Fruit fly (Drosophila melanogaster) whole organism: ENCODE results near the gene CG32161.

Experiments
- CG8478 ChIP-seq: fragments of >200 bp; optimal IDR thresholded peaks from 2 replicates; lab custom pipeline; 2018; ENCODE audit warnings: inconsistent platforms
- EcR ChIP-seq, 2 experiments: fragments of >200 bp; optimal IDR thresholded peaks; 2 replicates each; lab custom pipeline; 2017; ENCODE audit warnings: missing biosample characterization in 2 of 2, missing genetic modification characterization in 2 of 2, missing genetic modification reagents in 2 of 2
- pan ChIP-seq: fragments of >200 bp; optimal IDR thresholded peaks from 2 replicates; lab custom pipeline; 2017
- psq ChIP-seq: fragments of >200 bp; optimal IDR thresholded peaks from 2 replicates; lab custom pipeline; 2017
- usp ChIP-seq: fragments of >200 bp; optimal IDR thresholded peaks from 2 replicates; lab custom pipeline; 2017; ENCODE audit warnings: missing biosample characterization, missing genetic modification characterization, mixed read lengths

DNA sequence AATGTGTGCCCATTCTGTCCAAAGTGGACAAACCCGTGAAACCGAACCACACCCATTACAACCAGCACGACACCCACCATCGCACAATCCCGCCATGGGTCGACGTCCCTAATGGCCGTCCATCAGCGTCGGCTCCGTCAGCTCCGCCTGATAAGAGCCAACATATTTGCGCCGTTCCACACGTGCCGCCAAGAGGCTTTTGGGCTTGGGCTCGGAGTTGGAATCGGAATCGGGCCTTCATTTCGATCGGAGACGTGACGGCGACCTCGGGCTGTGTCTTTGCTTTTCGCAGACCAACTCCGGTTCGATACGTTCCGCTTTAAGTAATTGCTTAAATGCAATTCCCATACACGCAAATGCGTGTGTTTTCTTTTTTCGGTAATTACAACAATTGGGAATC, 9.3 kb downstream of the CG32161 start:
- TF ChIP-seq psq (lab: Kevin White, UChicago) = no peak
- no peak for TF ChIP-seq usp (GFP tag; lab: Kevin White, UChicago)
- no peak for TF ChIP-seq pan (lab: Kevin White, UChicago)
- TF ChIP-seq EcR (GFP tag; optimal IDR thresholded peaks at IDR 0.05; lab: Kevin White, UChicago) = no peak
- TF ChIP-seq CG8478 (lab: Kevin White, UChicago) = no peak
